Worm (Caenorhabditis elegans) whole organism, late embryonic: ENCODE results near the gene T09B9.5.

Source experiments
- C08G9.2 ChIP-seq: sonication (generic microtip); optimal IDR thresholded peaks from 2 replicates; lab custom pipeline; 2016; ENCODE audit warnings: mild to moderate bottlenecking, missing genetic modification characterization, moderate library complexity, missing compliant biosample characterization
- K09A11.1 ChIP-seq: sonication (generic microtip); optimal IDR thresholded peaks from 2 replicates; lab custom pipeline; 2017; ENCODE audit warnings: antibody characterized with exemption, mild to moderate bottlenecking, missing genetic modification characterization, missing compliant biosample characterization; ENCODE audit not compliant: insufficient read depth
- T23F11.4 ChIP-seq: fragments of 200-800 bp; sonication (Bioruptor generic); optimal IDR thresholded peaks from 2 replicates; lab custom pipeline; 2018; ENCODE audit warnings: mild to moderate bottlenecking, missing genetic modification characterization, missing compliant biosample characterization
- ahr-1 ChIP-seq: sonication (generic microtip); optimal IDR thresholded peaks from 2 replicates; lab custom pipeline; 2016; ENCODE audit warnings: missing genetic modification characterization, missing compliant biosample characterization
- ceh-19 ChIP-seq: fragments of 200-800 bp; sonication (Bioruptor generic); optimal IDR thresholded peaks from 2 replicates; lab custom pipeline; 2018; ENCODE audit warnings: mild to moderate bottlenecking, missing genetic modification characterization, missing compliant biosample characterization
- ceh-2 ChIP-seq: sonication (generic microtip); optimal IDR thresholded peaks from 2 replicates; lab custom pipeline; 2016; ENCODE audit warnings: missing genotype, missing genetic modification characterization, missing compliant biosample characterization
- ceh-24 ChIP-seq: sonication (generic microtip); optimal IDR thresholded peaks from 2 replicates; lab custom pipeline; 2016; ENCODE audit warnings: mild to moderate bottlenecking, missing genetic modification characterization, missing compliant biosample characterization
- ceh-31 ChIP-seq: sonication (generic microtip); optimal IDR thresholded peaks from 2 replicates; lab custom pipeline; 2016; ENCODE audit warnings: missing genetic modification characterization, missing compliant biosample characterization
- ceh-34 ChIP-seq: sonication (generic microtip); optimal IDR thresholded peaks from 2 replicates; lab custom pipeline; 2016; ENCODE audit warnings: mild to moderate bottlenecking, missing genetic modification characterization, missing compliant biosample characterization
- ceh-48 ChIP-seq: sonication (generic microtip); optimal IDR thresholded peaks from 2 replicates; lab custom pipeline; 2016; ENCODE audit warnings: missing genetic modification characterization, inconsistent platforms, missing compliant biosample characterization
- ceh-9 ChIP-seq: sonication (generic microtip); optimal IDR thresholded peaks from 2 replicates; lab custom pipeline; 2016; ENCODE audit warnings: mild to moderate bottlenecking, missing genetic modification characterization, inconsistent platforms, missing compliant biosample characterization
- dve-1 ChIP-seq: sonication (generic microtip); optimal IDR thresholded peaks from 2 replicates; lab custom pipeline; 2017; ENCODE audit warnings: antibody characterized with exemption, mild to moderate bottlenecking, missing genetic modification characterization, missing compliant biosample characterization
- fkh-10 ChIP-seq: fragments of 150-350 bp; optimal IDR thresholded peaks from 2 replicates; lab custom pipeline; 2014; ENCODE audit warnings: missing biosample characterization, missing genetic modification reagents, missing genetic modification characterization
- fkh-6 ChIP-seq: sonication (generic microtip); optimal IDR thresholded peaks from 2 replicates; lab custom pipeline; 2016; ENCODE audit warnings: missing genetic modification characterization, missing compliant biosample characterization
- gmeb-2 ChIP-seq: sonication (generic microtip); optimal IDR thresholded peaks from 2 replicates; lab custom pipeline; 2016; ENCODE audit warnings: missing genetic modification characterization, inconsistent platforms, missing compliant biosample characterization
- hlh-8 ChIP-seq: sonication (generic microtip); optimal IDR thresholded peaks from 2 replicates; lab custom pipeline; 2016; ENCODE audit warnings: missing genotype, missing genetic modification characterization, missing compliant biosample characterization
- mec-3 ChIP-seq: sonication (generic microtip); optimal IDR thresholded peaks from 2 replicates; lab custom pipeline; 2016; ENCODE audit warnings: borderline replicate concordance, missing genetic modification characterization, missing compliant biosample characterization
- nfya-1 ChIP-seq: sonication (generic microtip); optimal IDR thresholded peaks from 2 replicates; lab custom pipeline; 2017; ENCODE audit warnings: missing genetic modification characterization, mild to moderate bottlenecking, missing compliant biosample characterization, antibody characterized with exemption, moderate library complexity
- nhr-232 ChIP-seq: sonication (generic microtip); optimal IDR thresholded peaks from 2 replicates; lab custom pipeline; 2016; ENCODE audit warnings: missing genetic modification characterization, missing compliant biosample characterization
- pax-1 ChIP-seq: fragments of 150-350 bp; optimal IDR thresholded peaks from 2 replicates; lab custom pipeline; 2014; ENCODE audit warnings: missing biosample characterization, missing genetic modification characterization
- pha-2 ChIP-seq: sonication (generic microtip); optimal IDR thresholded peaks from 2 replicates; lab custom pipeline; 2017; ENCODE audit warnings: mild to moderate bottlenecking, missing genetic modification characterization, missing compliant biosample characterization
- pqm-1 ChIP-seq: sonication (generic microtip); optimal IDR thresholded peaks from 2 replicates; lab custom pipeline; 2016; ENCODE audit warnings: missing genetic modification characterization, missing compliant biosample characterization
- pros-1 ChIP-seq: fragments of 150-350 bp; optimal IDR thresholded peaks from 2 replicates; lab custom pipeline; 2014; ENCODE audit warnings: missing biosample characterization, missing genetic modification reagents, missing genetic modification characterization
- ref-2 ChIP-seq: sonication (generic microtip); optimal IDR thresholded peaks from 2 replicates; lab custom pipeline; 2016; ENCODE audit warnings: missing genetic modification characterization, missing compliant biosample characterization
- sdc-2 ChIP-seq: sonication (generic microtip); optimal IDR thresholded peaks from 2 replicates; lab custom pipeline; 2016; ENCODE audit warnings: missing genotype, missing genetic modification characterization, missing compliant biosample characterization
- syd-9 ChIP-seq: sonication (generic microtip); optimal IDR thresholded peaks from 2 replicates; lab custom pipeline; 2016; ENCODE audit warnings: mild to moderate bottlenecking, missing genetic modification characterization, moderate library complexity, missing compliant biosample characterization
- tbx-2 ChIP-seq: sonication (generic microtip); optimal IDR thresholded peaks from 2 replicates; lab custom pipeline; 2016; ENCODE audit warnings: missing genetic modification characterization, missing compliant biosample characterization
- unc-55 ChIP-seq: sonication (generic microtip); optimal IDR thresholded peaks from 2 replicates; lab custom pipeline; 2017; ENCODE audit warnings: missing biosample characterization, missing genetic modification reagents, missing genetic modification characterization
- unc-86 ChIP-seq: sonication (generic microtip); optimal IDR thresholded peaks from 2 replicates; lab custom pipeline; 2016; ENCODE audit warnings: missing genetic modification characterization, missing compliant biosample characterization
- zip-5 ChIP-seq: sonication (generic microtip); optimal IDR thresholded peaks from 2 replicates; lab custom pipeline; 2016; ENCODE audit warnings: missing genetic modification characterization, missing compliant biosample characterization

The T09B9.5 gene

DNA sequence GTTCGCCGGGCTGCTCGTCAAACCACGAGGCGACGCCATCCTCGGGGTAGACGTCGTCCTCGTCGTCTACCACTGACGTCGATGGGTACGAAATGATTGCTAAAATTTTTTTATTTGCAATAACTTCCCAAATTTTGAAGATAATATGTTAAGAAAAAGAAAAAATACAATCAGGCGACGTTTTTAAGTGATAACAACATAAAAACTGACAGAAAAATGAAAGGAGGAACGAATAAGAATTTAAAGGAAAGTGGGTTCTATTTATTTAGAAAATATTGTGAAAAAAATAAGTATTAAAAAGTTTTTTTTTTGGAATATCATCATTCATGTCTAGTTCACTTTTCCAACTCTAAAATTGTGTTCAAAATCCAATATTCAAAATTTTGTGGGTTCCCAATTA, 44.6 kb downstream of the T09B9.5 start, which contains the start of gene dpy-22:
dpy-22 (minus strand) TSS at position 101 of the 400 bp plus-strand sequence.
- TF ChIP-seq unc-86 (tag; lab: Kevin White, UChicago) = no peak
- TF ChIP-seq ceh-31 = no peak
- no peak for TF ChIP-seq hlh-8
- TF ChIP-seq K09A11.1 (tag; lab: Kevin White, UChicago) = no peak
- TF ChIP-seq T23F11.4 (GFP tag; lab: Kevin White, UChicago) = no peak
- no peak for TF ChIP-seq dve-1 (tag; lab: Kevin White, UChicago)
- TF ChIP-seq pax-1 = no peak
- TF ChIP-seq sdc-2 = no peak
- no peak for TF ChIP-seq unc-55 (GFP tag; lab: Kevin White, UChicago)
- TF ChIP-seq ceh-34 (tag; lab: Kevin White, UChicago) = no peak
- TF ChIP-seq nhr-232 (tag; lab: Kevin White, UChicago) = no peak
- no peak for TF ChIP-seq mec-3 (tag; lab: Kevin White, UChicago)
- no peak for TF ChIP-seq ceh-9 (tag; lab: Kevin White, UChicago)
- TF ChIP-seq C08G9.2 (tag; lab: Kevin White, UChicago) = no peak
- TF ChIP-seq tbx-2 (tag; lab: Kevin White, UChicago) = no peak
- TF ChIP-seq gmeb-2 (tag; lab: Kevin White, UChicago) = no peak
- TF ChIP-seq ahr-1 = no peak
- no peak for TF ChIP-seq syd-9 (tag; lab: Kevin White, UChicago)
- TF ChIP-seq fkh-10 (GFP tag; lab: Kevin White, UChicago) = no peak
- TF ChIP-seq ceh-19 (GFP tag; lab: Kevin White, UChicago) = no peak

DNA sequence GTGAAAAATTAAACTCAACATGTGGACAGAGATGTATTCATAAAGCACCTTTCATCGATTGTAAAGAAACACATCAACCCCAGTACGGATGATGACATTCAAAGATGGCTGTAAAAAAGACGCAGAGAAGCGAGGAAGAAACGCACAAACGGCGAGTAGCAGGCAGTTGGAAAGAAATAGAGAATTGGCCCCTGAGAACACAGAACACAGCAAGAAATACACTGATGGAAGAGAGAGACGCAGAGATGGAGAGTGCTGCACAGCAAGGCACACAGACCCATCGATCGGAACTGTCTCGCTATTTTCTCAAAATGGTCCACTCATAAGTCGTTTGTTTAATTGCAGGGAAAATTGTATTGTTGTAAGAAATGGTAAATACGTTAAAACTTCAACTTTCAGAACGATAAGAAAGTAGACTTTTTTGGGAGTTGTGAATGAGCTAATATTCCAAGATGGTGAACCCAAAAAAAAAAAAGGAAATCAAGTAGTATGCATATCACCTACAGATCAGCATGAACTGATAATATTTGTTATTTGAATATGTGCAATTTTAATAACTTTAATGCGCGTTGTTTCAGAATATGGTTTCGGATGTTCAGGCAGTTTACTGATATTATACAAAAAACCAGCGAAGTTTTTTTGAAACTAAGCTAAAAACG, 45.2 kb downstream of the T09B9.5 start:
- TF ChIP-seq nfya-1 (tag; lab: Kevin White, UChicago) = peak; percentile 65
- TF ChIP-seq ceh-31 = peak; percentile 59
- TF ChIP-seq ahr-1 = no peak
- peak; percentile 64 for TF ChIP-seq ref-2 (tag; lab: Kevin White, UChicago)
- TF ChIP-seq pha-2 (tag; lab: Kevin White, UChicago) = no peak
- TF ChIP-seq dve-1 (tag; lab: Kevin White, UChicago) = peak; percentile 7
- peak; percentile 3 for TF ChIP-seq unc-55 (GFP tag; lab: Kevin White, UChicago)
- peak; percentile 2 for TF ChIP-seq ceh-48 (tag; lab: Kevin White, UChicago)
- no peak for TF ChIP-seq pqm-1 (tag; lab: Kevin White, UChicago)
- peak; percentile 55 for TF ChIP-seq tbx-2 (tag; lab: Kevin White, UChicago)
- peak; percentile 34 for TF ChIP-seq sdc-2
- TF ChIP-seq ceh-2 (tag; lab: Kevin White, UChicago) = peak; percentile 17
- peak; percentile 21 for TF ChIP-seq fkh-6 (tag; lab: Kevin White, UChicago)
- peak; percentile 39 for TF ChIP-seq pros-1 (tag; lab: Kevin White, UChicago)
- no peak for TF ChIP-seq ceh-24
- no peak for TF ChIP-seq zip-5 (tag; lab: Kevin White, UChicago)
